Worm (Caenorhabditis elegans) whole organism, L4/young adult: Measurements from ENCODE around the gene scvp-1.

Source experiments
- dao-5 ChIP-seq: sonication (generic microtip); optimal IDR thresholded peaks from 2 replicates; lab custom pipeline; 2016; ENCODE audit warnings: missing genotype, missing genetic modification characterization, moderate library complexity, missing compliant biosample characterization
- him-1 ChIP-seq: sonication (generic microtip); optimal IDR thresholded peaks from 2 replicates; lab custom pipeline; 2016; ENCODE audit warnings: missing genotype, missing genetic modification reagents, missing genetic modification characterization, missing compliant biosample characterization

DNA sequence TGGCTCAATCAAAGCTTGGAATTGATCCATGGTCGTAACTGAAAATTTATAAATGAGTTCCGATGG is 34.1 kb downstream of the scvp-1 start, which contains the start of gene sec-61.G:
- TF ChIP-seq him-1 (tag; lab: Kevin White, UChicago) (no peak), dao-5 (tag; lab: Kevin White, UChicago) (no peak)
